Fruit fly (Drosophila melanogaster) whole organism, embryonic: Measurements from ENCODE around the gene CG33346.

Experiments used
- CG11560 ChIP-seq: fragments of 200-800 bp; sonication (Bioruptor generic); IDR thresholded peaks from 3 replicates; pipeline ENCODE4 v1.3.6; 2022; ENCODE audit warnings: missing biosample characterization, missing genetic modification characterization
- CG14667 ChIP-seq: fragments of 200-800 bp; sonication (Bioruptor generic); IDR thresholded peaks from 2 replicates; pipeline ENCODE4 v1.3.6; 2022; ENCODE audit warnings: missing biosample characterization, missing genetic modification characterization
- CG17361 ChIP-seq: fragments of 200-800 bp; sonication (Bioruptor generic); IDR thresholded peaks from 3 replicates; pipeline ENCODE4 v1.3.6; 2022; ENCODE audit warnings: missing biosample characterization, missing genetic modification characterization
- CG32767 ChIP-seq: fragments of 200-800 bp; sonication (Bioruptor generic); IDR thresholded peaks from 2 replicates; pipeline ENCODE4 v1.3.6; 2022; ENCODE audit warnings: missing biosample characterization, missing genetic modification characterization
- CG8359 ChIP-seq: fragments of 200-800 bp; sonication (Bioruptor generic); optimal IDR thresholded peaks from 2 replicates; lab custom pipeline; 2017; ENCODE audit warnings: missing biosample characterization, mild to moderate bottlenecking, missing genetic modification characterization, borderline replicate concordance
- E2f1 ChIP-seq: fragments of 200-800 bp; sonication (Bioruptor generic); IDR thresholded peaks from 2 replicates; pipeline ENCODE4 v1.3.6; 2022; ENCODE audit warnings: missing biosample characterization, missing genetic modification characterization
- Ssrp ChIP-seq: fragments of 200-800 bp; sonication (Bioruptor generic); optimal IDR thresholded peaks from 2 replicates; lab custom pipeline; 2018; ENCODE audit warnings: missing biosample characterization, mild to moderate bottlenecking, missing genetic modification characterization, moderate library complexity
- eve ChIP-seq, 2 experiments: fragments of >200 bp; optimal IDR thresholded peaks; 2 replicates each; lab custom pipeline; 2017; ENCODE audit warnings: missing biosample characterization in 2 of 2, missing genetic modification characterization in 2 of 2
- fu2 ChIP-seq: fragments of 200-800 bp; sonication (Bioruptor generic); optimal IDR thresholded peaks from 2 replicates; lab custom pipeline; 2016; ENCODE audit warnings: missing biosample characterization, missing genetic modification characterization
- jumu ChIP-seq: fragments of 200-800 bp; sonication (Bioruptor generic); optimal IDR thresholded peaks from 3 replicates; lab custom pipeline; 2016; ENCODE audit warnings: missing biosample characterization, missing genetic modification characterization
- tx ChIP-seq: fragments of 200-800 bp; sonication (Bioruptor generic); optimal IDR thresholded peaks from 2 replicates; lab custom pipeline; 2016; ENCODE audit warnings: missing biosample characterization, missing genetic modification characterization
- wor ChIP-seq: fragments of 200-800 bp; sonication (Bioruptor generic); IDR thresholded peaks from 2 replicates; pipeline ENCODE4 v1.3.6; 2022; ENCODE audit warnings: missing biosample characterization, missing genetic modification characterization

DNA sequence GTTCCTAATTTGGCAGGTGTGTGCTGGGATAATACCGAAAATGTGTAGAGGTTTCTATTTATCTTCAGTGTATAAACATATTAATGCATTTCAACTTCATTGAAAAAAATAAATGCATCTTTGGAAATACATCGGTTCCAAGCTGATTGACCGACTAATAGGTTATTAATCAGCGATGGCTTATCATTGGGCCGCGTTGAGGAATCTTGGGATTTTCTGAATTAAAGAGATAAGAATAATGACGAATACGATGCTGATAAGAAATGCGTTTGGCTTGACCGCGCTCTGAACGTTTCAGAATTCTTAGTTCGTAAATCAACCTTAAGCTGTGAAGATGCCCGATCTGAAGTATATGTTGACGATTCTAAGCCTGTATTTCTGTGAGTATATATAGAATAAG lies 1.4 kb downstream of the CG33346 start, which contains the start of gene Sid:
- TF ChIP-seq CG14667 (GFP tag; lab: Robert Waterston, UW) (no peak), fu2 (no peak), jumu (GFP tag; lab: Kevin White, UChicago) (no peak), E2f1 (GFP tag; lab: Robert Waterston, UW) (no peak), eve (GFP tag; optimal IDR thresholded peaks at IDR 0.05; lab: Kevin White, UChicago) (no peak), tx (no peak), CG17361 (GFP tag; lab: Robert Waterston, UW) (no peak), CG8359 (GFP tag; lab: Kevin White, UChicago) (no peak), CG32767 (GFP tag; lab: Robert Waterston, UW) (no peak), Ssrp (no peak), wor (GFP tag; lab: Robert Waterston, UW) (no peak), CG11560 (no peak)
